Worm (Caenorhabditis elegans): ENCODE data around the gene srj-10.

The srj-10 gene

ce11 chrV:16094284-16094683, 20.5 kb upstream of the srj-10 start, which contains the start of gene F22B8.7:
Gene F22B8.7 (plus strand): TSS chrV:16094584.
- no peak for TF ChIP-seq ama-1 (optimal IDR thresholded peaks at IDR 0.05)
- no peak for TF ChIP-seq sup-37 (GFP tag; optimal IDR thresholded peaks at IDR 0.05)
- no peak for TF ChIP-seq nhr-76 (tag; optimal IDR thresholded peaks at IDR 0.05)
- TF ChIP-seq elt-2 (tag; optimal IDR thresholded peaks at IDR 0.05), result no peak
- TF ChIP-seq dpl-1 (GFP tag; optimal IDR thresholded peaks at IDR 0.05), result no peak
- TF ChIP-seq pqm-1 (tag; optimal IDR thresholded peaks at IDR 0.05), result no peak
- TF ChIP-seq fkh-8 (tag; optimal IDR thresholded peaks at IDR 0.05), result no peak
- TF ChIP-seq egl-13 (tag; optimal IDR thresholded peaks at IDR 0.05), result no peak
- TF ChIP-seq lin-35 (GFP tag; optimal IDR thresholded peaks at IDR 0.05), result no peak
- TF ChIP-seq ceh-63 (GFP tag; optimal IDR thresholded peaks at IDR 0.05), result no peak
- no peak for TF ChIP-seq alr-1 (tag; optimal IDR thresholded peaks at IDR 0.05; ENCODE audit: borderline replicate concordance)
- TF ChIP-seq nhr-237 (tag; optimal IDR thresholded peaks at IDR 0.05), result no peak
- no peak for TF ChIP-seq C34B4.2 (tag; optimal IDR thresholded peaks at IDR 0.05)
- no peak for TF ChIP-seq nhr-12 (tag; optimal IDR thresholded peaks at IDR 0.05)
- no peak for TF ChIP-seq lir-3 (tag; optimal IDR thresholded peaks at IDR 0.05; ENCODE audit: poor library complexity)
- no peak for TF ChIP-seq fkh-4 (tag; optimal IDR thresholded peaks at IDR 0.05; ENCODE audit: borderline replicate concordance)
- TF ChIP-seq unc-86 (tag; optimal IDR thresholded peaks at IDR 0.05), result no peak
- TF ChIP-seq irx-1 (tag; optimal IDR thresholded peaks at IDR 0.05), result no peak

DNA sequence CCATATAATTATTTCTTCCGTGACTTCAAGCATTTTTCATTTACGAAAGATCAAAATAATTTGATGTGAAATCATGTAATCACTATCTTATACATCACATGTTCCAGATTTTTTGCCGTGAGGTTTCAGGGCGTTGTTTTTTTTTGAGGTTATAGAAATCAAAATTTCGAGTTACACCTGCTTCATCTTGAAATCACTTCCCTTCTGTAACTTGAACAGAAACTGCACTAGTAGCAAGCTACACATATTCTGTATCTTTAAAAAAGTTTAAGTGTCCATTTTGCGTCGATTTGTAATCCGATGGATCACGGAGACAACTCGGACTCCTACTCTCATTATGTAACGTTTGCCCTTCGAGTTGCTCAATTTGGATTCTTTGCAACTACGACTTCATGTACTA, 16.9 kb upstream of the srj-10 start, which contains the start of gene F22B8.3:
F22B8.3 (plus strand) TSS at position 301 of the 400 bp plus-strand sequence.
- no peak for TF ChIP-seq fkh-4 (tag; optimal IDR thresholded peaks at IDR 0.05; ENCODE audit: borderline replicate concordance)
- TF ChIP-seq efl-1 (optimal IDR thresholded peaks at IDR 0.05), result no peak
- peak in 1 of 2 experiments; percentile 58 for TF ChIP-seq efl-1 (GFP tag; optimal IDR thresholded peaks at IDR 0.05 in 1 of 2)

- TF ChIP-seq zip-4 (GFP tag; optimal IDR thresholded peaks at IDR 0.05), result no peak
- TF ChIP-seq egl-13 (tag; optimal IDR thresholded peaks at IDR 0.05), result no peak
- TF ChIP-seq nhr-85 (tag), result no peak
- no peak for TF ChIP-seq snu-23 (GFP tag; optimal IDR thresholded peaks at IDR 0.05)
- TF ChIP-seq tlp-1 (tag; optimal IDR thresholded peaks at IDR 0.05), result no peak
- no peak for TF ChIP-seq C16A3.4 (tag; optimal IDR thresholded peaks at IDR 0.05)
- no peak for TF ChIP-seq nhr-11 (tag; optimal IDR thresholded peaks at IDR 0.05)
- no peak for TF ChIP-seq C34B4.2 (tag; optimal IDR thresholded peaks at IDR 0.05)
- no peak for TF ChIP-seq isw-1 (GFP tag; IDR thresholded peaks at IDR 0.05)
- TF ChIP-seq irx-1 (tag; optimal IDR thresholded peaks at IDR 0.05), result no peak
- no peak for TF ChIP-seq sptf-1 (tag; optimal IDR thresholded peaks at IDR 0.05)
- no peak for TF ChIP-seq egl-27 (tag; optimal IDR thresholded peaks at IDR 0.05)
- no peak for TF ChIP-seq unc-86 (tag; optimal IDR thresholded peaks at IDR 0.05)
- no peak for TF ChIP-seq mef-2 (tag; optimal IDR thresholded peaks at IDR 0.05)
- TF ChIP-seq unc-130 (tag; optimal IDR thresholded peaks at IDR 0.05), result no peak
- TF ChIP-seq ets-5 (GFP tag; IDR thresholded peaks at IDR 0.05), result no peak
- no peak for TF ChIP-seq ztf-4 (tag; optimal IDR thresholded peaks at IDR 0.05)
- no peak for TF ChIP-seq xbp-1 (tag; optimal IDR thresholded peaks at IDR 0.05)
Observed at ce11 chrV:16080678-16081077, 6.9 kb upstream of the srj-10 start.

DNA sequence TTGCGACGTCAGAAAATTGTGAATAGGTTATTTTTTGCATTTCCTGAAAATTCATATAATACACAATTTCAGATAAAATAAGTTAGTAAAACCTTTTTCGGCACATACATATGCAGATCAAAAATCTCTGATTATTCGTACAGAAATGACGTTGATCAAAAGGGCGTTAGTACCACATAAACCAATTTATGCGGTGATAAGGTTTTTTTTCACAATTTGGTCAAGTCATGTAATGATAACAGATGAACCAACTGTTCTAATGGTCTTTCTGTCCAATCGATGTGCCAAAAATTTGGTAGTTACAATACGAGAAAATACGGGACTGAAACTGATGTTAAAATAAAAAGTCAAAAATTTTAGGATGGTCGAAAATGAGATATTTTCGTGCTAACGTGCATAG, 6.3 kb upstream of the srj-10 start:
- TF ChIP-seq unc-86 (tag; optimal IDR thresholded peaks at IDR 0.05) (no peak), ztf-4 (tag; optimal IDR thresholded peaks at IDR 0.05) (no peak), elt-2 (tag; optimal IDR thresholded peaks at IDR 0.05) (peak; percentile 23)

ce11 chrV:16075250-16075709, 1.5 kb upstream of the srj-10 start, which contains the start of the genes F14H3.12 and srj-29:
Gene F14H3.12 (minus strand): TSS chrV:16075323.
Gene srj-29 (plus strand): TSS chrV:16075659.
- TF ChIP-seq nhr-20 (tag; optimal IDR thresholded peaks at IDR 0.05) (no peak), elt-2 (tag; optimal IDR thresholded peaks at IDR 0.05) (peak; percentile 48)

Measured in whole organism, L1 larva.